Fruit fly (Drosophila melanogaster) whole organism, pupa: Measurements from ENCODE around the gene SelT.

Experiments used
- CG12605 ChIP-seq: fragments of 200-800 bp; sonication (Bioruptor generic); IDR thresholded peaks from 2 replicates; pipeline ENCODE4 v1.3.6; 2022; ENCODE audit warnings: missing biosample characterization, missing genetic modification characterization
- CG32121 ChIP-seq: fragments of 200-800 bp; sonication (Bioruptor generic); IDR thresholded peaks from 2 replicates; pipeline ENCODE4 v1.3.6; 2022; ENCODE audit warnings: missing biosample characterization, missing genetic modification characterization
- CG34367 ChIP-seq: fragments of 200-800 bp; sonication (Bioruptor generic); optimal IDR thresholded peaks from 2 replicates; lab custom pipeline; 2018; ENCODE audit warnings: missing biosample characterization, mild to moderate bottlenecking, missing genetic modification characterization
- CG8159 ChIP-seq: fragments of 200-800 bp; sonication (Bioruptor generic); optimal IDR thresholded peaks from 3 replicates; lab custom pipeline; 2018; ENCODE audit warnings: missing biosample characterization, mild to moderate bottlenecking, missing genetic modification characterization, moderate library complexity
- CG8301 ChIP-seq: fragments of 200-800 bp; sonication (Bioruptor generic); optimal IDR thresholded peaks from 2 replicates; lab custom pipeline; 2018; ENCODE audit warnings: missing biosample characterization, mild to moderate bottlenecking, missing genetic modification characterization
- Pif1A ChIP-seq: fragments of 200-800 bp; sonication (Bioruptor generic); optimal IDR thresholded peaks from 3 replicates; lab custom pipeline; 2016; ENCODE audit warnings: missing biosample characterization, missing genetic modification characterization
- fd96Ca ChIP-seq: fragments of 200-800 bp; sonication (Bioruptor generic); IDR thresholded peaks from 3 replicates; pipeline ENCODE4 v1.3.6; 2022; ENCODE audit warnings: missing biosample characterization, missing genetic modification characterization
- gl ChIP-seq: fragments of 200-800 bp; sonication (Bioruptor generic); optimal IDR thresholded peaks from 2 replicates; lab custom pipeline; 2018; ENCODE audit warnings: missing biosample characterization, mild to moderate bottlenecking, missing genetic modification characterization

dm6 chr2L:4973731-4974415, 36.8 kb upstream of the SelT start, which contains the start of gene mRpL28:
- TF ChIP-seq fd96Ca (peak; percentile 18; the same call in 1 of the 3 replicates), Pif1A (GFP tag; lab: Kevin White, UChicago) (no peak), CG12605 (GFP tag; lab: Robert Waterston, UW) (no peak), CG34367 (tag; lab: Kevin White, UChicago) (no peak), gl (no peak), CG32121 (GFP tag; lab: Robert Waterston, UW) (no peak), CG8159 (tag; lab: Kevin White, UChicago) (no peak), CG8301 (no peak)
